Fruit fly (Drosophila melanogaster) whole organism, wandering third instar larva: Measurements from ENCODE around the gene wds.

Experiments used
- CG32264 ChIP-seq: fragments of 200-800 bp; sonication (Bioruptor generic); optimal IDR thresholded peaks from 2 replicates; lab custom pipeline; 2016; ENCODE audit warnings: missing biosample characterization, missing genetic modification characterization
- Hr78 ChIP-seq: fragments of >200 bp; optimal IDR thresholded peaks from 2 replicates; lab custom pipeline; 2017; ENCODE audit warnings: missing biosample characterization, missing genetic modification characterization
- Sp1 ChIP-seq: fragments of 200-800 bp; sonication (Bioruptor generic); optimal IDR thresholded peaks from 3 replicates; lab custom pipeline; 2019; ENCODE audit warnings: missing biosample characterization, mild to moderate bottlenecking, missing genetic modification characterization, moderate library complexity
- dmrt93B ChIP-seq: fragments of 200-800 bp; sonication (Bioruptor generic); optimal IDR thresholded peaks from 2 replicates; lab custom pipeline; 2018; ENCODE audit warnings: missing biosample characterization, mild to moderate bottlenecking, missing genetic modification characterization
- foxo ChIP-seq, 2 experiments: fragments of 200-800 bp; sonication (Bioruptor generic); optimal IDR thresholded peaks; 2 replicates in 1 of 2; 3 replicates in 1 of 2; lab custom pipeline; 2016 to 2017; ENCODE audit warnings: missing biosample characterization in 2 of 2, missing genetic modification characterization in 2 of 2
- fru ChIP-seq: fragments of 200-800 bp; sonication (Bioruptor generic); optimal IDR thresholded peaks from 3 replicates; lab custom pipeline; 2016; ENCODE audit warnings: missing biosample characterization, mild to moderate bottlenecking, missing genetic modification characterization
- usp ChIP-seq: fragments of >200 bp; optimal IDR thresholded peaks from 2 replicates; lab custom pipeline; 2017; ENCODE audit warnings: missing biosample characterization, missing genetic modification characterization

- TF ChIP-seq Sp1 (GFP tag; lab: Kevin White, UChicago) (peak; percentile 46), dmrt93B (no peak), foxo (GFP tag; optimal IDR thresholded peaks at IDR 0.05; lab: Kevin White, UChicago) (no peak), usp (GFP tag; lab: Kevin White, UChicago) (no peak), CG32264 (GFP tag; lab: Kevin White, UChicago) (no peak), Hr78 (no peak), fru (GFP tag; lab: Kevin White, UChicago) (no peak)
Observed at dm6 chrX:2603851-2604505, 18.2 kb downstream of the wds start, which contains the start of the genes Klp3A and Zw10.
